Fruit fly (Drosophila melanogaster) whole organism, embryonic: ENCODE results near the gene DhpD.

Experiments
- B-H1 ChIP-seq: fragments of 200-800 bp; sonication (Bioruptor generic); IDR thresholded peaks from 3 replicates; pipeline ENCODE4 v1.3.6; 2022; ENCODE audit warnings: missing biosample characterization, missing genetic modification characterization
- Blimp-1 ChIP-seq: fragments of 200-800 bp; sonication (Bioruptor generic); optimal IDR thresholded peaks from 3 replicates; lab custom pipeline; 2018; ENCODE audit warnings: missing biosample characterization, missing genetic modification characterization, mild to moderate bottlenecking, moderate library complexity, missing genetic modification reagents
- CG10565 ChIP-seq: fragments of 200-800 bp; sonication (Bioruptor generic); optimal IDR thresholded peaks from 3 replicates; lab custom pipeline; 2016; ENCODE audit warnings: missing biosample characterization, mild to moderate bottlenecking, missing genetic modification characterization
- CG10979 ChIP-seq: fragments of 200-800 bp; sonication (Bioruptor generic); optimal IDR thresholded peaks from 2 replicates; lab custom pipeline; 2018; ENCODE audit warnings: missing biosample characterization, mild to moderate bottlenecking, missing genetic modification characterization, moderate library complexity
- CG11398 ChIP-seq: fragments of 200-800 bp; sonication (Bioruptor generic); optimal IDR thresholded peaks from 2 replicates; lab custom pipeline; 2016; ENCODE audit warnings: missing biosample characterization, missing genetic modification characterization
- CG12769 ChIP-seq: fragments of 200-800 bp; sonication (Bioruptor generic); optimal IDR thresholded peaks from 2 replicates; lab custom pipeline; 2019; ENCODE audit warnings: missing biosample characterization, mild to moderate bottlenecking, missing genetic modification characterization, moderate library complexity
- CG13775 ChIP-seq: fragments of 200-800 bp; sonication (Bioruptor generic); optimal IDR thresholded peaks from 3 replicates; lab custom pipeline; 2017; ENCODE audit warnings: missing biosample characterization, mild to moderate bottlenecking, missing genetic modification characterization
- CG15073 ChIP-seq: fragments of 200-800 bp; sonication (Bioruptor generic); optimal IDR thresholded peaks from 2 replicates; lab custom pipeline; 2016; ENCODE audit warnings: missing biosample characterization, missing genetic modification characterization
- CG1647 ChIP-seq: fragments of 200-800 bp; sonication (Bioruptor generic); optimal IDR thresholded peaks from 3 replicates; lab custom pipeline; 2016; ENCODE audit warnings: missing biosample characterization, missing genetic modification characterization
- CG16815 ChIP-seq: fragments of 200-800 bp; sonication (Bioruptor generic); optimal IDR thresholded peaks from 3 replicates; lab custom pipeline; 2017; ENCODE audit warnings: missing biosample characterization, mild to moderate bottlenecking, missing genetic modification characterization
- CG17186 ChIP-seq: fragments of 200-800 bp; sonication (Bioruptor generic); optimal IDR thresholded peaks from 3 replicates; lab custom pipeline; 2017; ENCODE audit warnings: missing biosample characterization, missing genetic modification reagents, missing genetic modification characterization
- CG17328 ChIP-seq: fragments of 200-800 bp; sonication (Bioruptor generic); IDR thresholded peaks from 2 replicates; pipeline ENCODE4 v1.3.6; 2022; ENCODE audit warnings: missing biosample characterization, missing genetic modification characterization
- CG17802 ChIP-seq: fragments of 200-800 bp; sonication (Bioruptor generic); optimal IDR thresholded peaks from 2 replicates; lab custom pipeline; 2018; ENCODE audit warnings: missing biosample characterization, mild to moderate bottlenecking, missing genetic modification characterization, moderate library complexity
- CG1792 ChIP-seq: fragments of 200-800 bp; sonication (Bioruptor generic); optimal IDR thresholded peaks from 2 replicates; lab custom pipeline; 2016; ENCODE audit warnings: missing biosample characterization, missing genetic modification characterization
- CG1832 ChIP-seq: fragments of 200-800 bp; sonication (Bioruptor generic); optimal IDR thresholded peaks from 2 replicates; lab custom pipeline; 2017; ENCODE audit warnings: missing biosample characterization, mild to moderate bottlenecking, missing genetic modification characterization, inconsistent platforms
- CG2129 ChIP-seq: fragments of 200-800 bp; sonication (Bioruptor generic); IDR thresholded peaks from 2 replicates; pipeline ENCODE4 v1.3.6; 2022; ENCODE audit warnings: missing biosample characterization, missing genetic modification characterization; ENCODE audit not compliant: partially characterized antibody
- CG2202 ChIP-seq: fragments of 200-800 bp; sonication (Bioruptor generic); optimal IDR thresholded peaks from 2 replicates; lab custom pipeline; 2018; ENCODE audit warnings: missing biosample characterization, mild to moderate bottlenecking, missing genetic modification characterization
- CG2712 ChIP-seq: fragments of 200-800 bp; optimal IDR thresholded peaks from 3 replicates; lab custom pipeline; 2019; ENCODE audit warnings: missing biosample characterization, mild to moderate bottlenecking, missing genetic modification characterization, moderate library complexity
- CG32772 ChIP-seq: fragments of 200-800 bp; sonication (Bioruptor generic); IDR thresholded peaks from 2 replicates; pipeline ENCODE4 v1.3.6; 2022; ENCODE audit warnings: missing biosample characterization, missing genetic modification characterization
- CG3847 ChIP-seq: fragments of 200-800 bp; sonication (Bioruptor generic); IDR thresholded peaks from 2 replicates; pipeline ENCODE4 v1.3.6; 2022; ENCODE audit warnings: missing biosample characterization, missing genetic modification characterization
- CG43689 ChIP-seq: fragments of 200-800 bp; sonication (Bioruptor generic); IDR thresholded peaks from 2 replicates; pipeline ENCODE4 v1.3.6; 2022; ENCODE audit warnings: missing biosample characterization, missing genetic modification characterization
- CG6254 ChIP-seq: fragments of 200-800 bp; sonication (Bioruptor generic); optimal IDR thresholded peaks from 3 replicates; lab custom pipeline; 2017; ENCODE audit warnings: mild to moderate bottlenecking, missing biosample characterization, missing genetic modification reagents, missing genetic modification characterization
- CG6654 ChIP-seq: fragments of 200-800 bp; sonication (Bioruptor generic); optimal IDR thresholded peaks from 2 replicates; lab custom pipeline; 2017; ENCODE audit warnings: missing biosample characterization, mild to moderate bottlenecking, missing genetic modification characterization
- CG6813 ChIP-seq: fragments of 200-800 bp; sonication (Bioruptor generic); optimal IDR thresholded peaks from 2 replicates; lab custom pipeline; 2017; ENCODE audit warnings: missing biosample characterization, missing genetic modification characterization, mild to moderate bottlenecking, moderate library complexity, missing genetic modification reagents
- CG6854 ChIP-seq: fragments of 200-800 bp; sonication (Bioruptor generic); optimal IDR thresholded peaks from 3 replicates; lab custom pipeline; 2017; ENCODE audit warnings: missing biosample characterization, mild to moderate bottlenecking, missing genetic modification characterization
- CG8388 ChIP-seq: fragments of 200-800 bp; sonication (Bioruptor generic); optimal IDR thresholded peaks from 2 replicates; lab custom pipeline; 2019; ENCODE audit warnings: missing biosample characterization, mild to moderate bottlenecking, missing genetic modification characterization, moderate library complexity
- CG8944 ChIP-seq: fragments of 200-800 bp; sonication (Bioruptor generic); optimal IDR thresholded peaks from 3 replicates; lab custom pipeline; 2016; ENCODE audit warnings: missing biosample characterization, missing genetic modification characterization
- CG9437 ChIP-seq: fragments of 200-800 bp; sonication (Bioruptor generic); optimal IDR thresholded peaks from 2 replicates; lab custom pipeline; 2018; ENCODE audit warnings: missing biosample characterization, mild to moderate bottlenecking, missing genetic modification characterization
- CG9609 ChIP-seq: fragments of 200-800 bp; sonication (Bioruptor generic); optimal IDR thresholded peaks from 3 replicates; lab custom pipeline; 2016; ENCODE audit warnings: missing biosample characterization, missing genetic modification characterization
- CTCF ChIP-seq: fragments of 200-800 bp; sonication (Bioruptor generic); optimal IDR thresholded peaks from 2 replicates; lab custom pipeline; 2017; ENCODE audit warnings: missing biosample characterization, mild to moderate bottlenecking, missing genetic modification characterization, moderate library complexity
- Dip3 ChIP-seq: fragments of 200-800 bp; sonication (Bioruptor generic); optimal IDR thresholded peaks from 3 replicates; lab custom pipeline; 2016; ENCODE audit warnings: missing biosample characterization, missing genetic modification characterization
- Hr39 ChIP-seq: fragments of >200 bp; optimal IDR thresholded peaks from 2 replicates; lab custom pipeline; 2017
- ap ChIP-seq: fragments of 200-800 bp; sonication (Bioruptor generic); IDR thresholded peaks from 2 replicates; pipeline ENCODE4 v1.3.6; 2022; ENCODE audit warnings: missing biosample characterization, missing genetic modification characterization
- ato ChIP-seq: fragments of 200-800 bp; sonication (Bioruptor generic); IDR thresholded peaks from 2 replicates; pipeline ENCODE4 v1.3.6; 2022; ENCODE audit warnings: missing biosample characterization, missing genetic modification characterization; ENCODE audit not compliant: partially characterized antibody
- bbx ChIP-seq: fragments of 200-800 bp; sonication (Bioruptor generic); IDR thresholded peaks from 2 replicates; pipeline ENCODE4 v1.3.6; 2022; ENCODE audit warnings: missing biosample characterization, missing genetic modification characterization; ENCODE audit not compliant: partially characterized antibody
- cato ChIP-seq: fragments of 200-800 bp; sonication (Bioruptor generic); optimal IDR thresholded peaks from 2 replicates; lab custom pipeline; 2016; ENCODE audit warnings: missing biosample characterization, missing genetic modification characterization, borderline replicate concordance
- disco-r ChIP-seq: fragments of 200-800 bp; sonication (Bioruptor generic); optimal IDR thresholded peaks from 2 replicates; lab custom pipeline; 2016; ENCODE audit warnings: missing biosample characterization, missing genetic modification characterization
- dmrt11E ChIP-seq: fragments of 200-800 bp; sonication (Bioruptor generic); optimal IDR thresholded peaks from 3 replicates; lab custom pipeline; 2018; ENCODE audit warnings: missing biosample characterization, mild to moderate bottlenecking, missing genetic modification characterization, moderate library complexity
- grau ChIP-seq: fragments of 200-800 bp; optimal IDR thresholded peaks from 3 replicates; lab custom pipeline; 2019; ENCODE audit warnings: missing biosample characterization, mild to moderate bottlenecking, missing genetic modification characterization, moderate library complexity
- jigr1 ChIP-seq: fragments of 200-800 bp; sonication (Bioruptor generic); IDR thresholded peaks from 3 replicates; pipeline ENCODE4 v1.3.6; 2022; ENCODE audit warnings: missing biosample characterization, missing genetic modification characterization
- klu ChIP-seq: fragments of 200-800 bp; sonication (Bioruptor generic); IDR thresholded peaks from 2 replicates; pipeline ENCODE4 v1.3.6; 2022; ENCODE audit warnings: missing biosample characterization, missing genetic modification characterization
- nau ChIP-seq: fragments of 200-800 bp; sonication (Bioruptor generic); optimal IDR thresholded peaks from 3 replicates; lab custom pipeline; 2017; ENCODE audit warnings: missing biosample characterization, mild to moderate bottlenecking, missing genetic modification characterization, missing genetic modification reagents
- nom ChIP-seq: fragments of 200-800 bp; sonication (Bioruptor generic); optimal IDR thresholded peaks from 2 replicates; lab custom pipeline; 2017; ENCODE audit warnings: missing biosample characterization, missing genetic modification characterization, mild to moderate bottlenecking, moderate library complexity, missing genetic modification reagents
- onecut ChIP-seq: fragments of 200-800 bp; sonication (Bioruptor generic); IDR thresholded peaks from 2 replicates; pipeline ENCODE4 v1.3.6; 2022; ENCODE audit warnings: missing biosample characterization, missing genetic modification characterization
- otp ChIP-seq: fragments of 200-800 bp; sonication (Bioruptor generic); IDR thresholded peaks from 3 replicates; pipeline ENCODE4, ENCODE4 v1.3.6; 2022; ENCODE audit warnings: missing biosample characterization, missing genetic modification characterization
- pum ChIP-seq: fragments of 200-800 bp; sonication (Bioruptor generic); optimal IDR thresholded peaks from 2 replicates; lab custom pipeline; 2016; ENCODE audit warnings: missing biosample characterization, missing genetic modification characterization
- sug ChIP-seq: fragments of 200-800 bp; optimal IDR thresholded peaks from 2 replicates; lab custom pipeline; 2019; ENCODE audit warnings: missing biosample characterization, mild to moderate bottlenecking, missing genetic modification characterization, moderate library complexity
- tio ChIP-seq: fragments of 200-800 bp; sonication (Bioruptor generic); optimal IDR thresholded peaks from 2 replicates; lab custom pipeline; 2017; ENCODE audit warnings: missing biosample characterization, missing genetic modification characterization, inconsistent platforms
- vfl ChIP-seq: fragments of 200-800 bp; sonication (Bioruptor generic); optimal IDR thresholded peaks from 2 replicates; lab custom pipeline; 2016; ENCODE audit warnings: missing biosample characterization, missing genetic modification characterization
- zen2 ChIP-seq: fragments of 200-800 bp; sonication (Bioruptor generic); IDR thresholded peaks from 3 replicates; pipeline ENCODE4 v1.3.6; 2022; ENCODE audit warnings: missing biosample characterization, missing genetic modification characterization; ENCODE audit not compliant: partially characterized antibody

Gene DhpD

DNA sequence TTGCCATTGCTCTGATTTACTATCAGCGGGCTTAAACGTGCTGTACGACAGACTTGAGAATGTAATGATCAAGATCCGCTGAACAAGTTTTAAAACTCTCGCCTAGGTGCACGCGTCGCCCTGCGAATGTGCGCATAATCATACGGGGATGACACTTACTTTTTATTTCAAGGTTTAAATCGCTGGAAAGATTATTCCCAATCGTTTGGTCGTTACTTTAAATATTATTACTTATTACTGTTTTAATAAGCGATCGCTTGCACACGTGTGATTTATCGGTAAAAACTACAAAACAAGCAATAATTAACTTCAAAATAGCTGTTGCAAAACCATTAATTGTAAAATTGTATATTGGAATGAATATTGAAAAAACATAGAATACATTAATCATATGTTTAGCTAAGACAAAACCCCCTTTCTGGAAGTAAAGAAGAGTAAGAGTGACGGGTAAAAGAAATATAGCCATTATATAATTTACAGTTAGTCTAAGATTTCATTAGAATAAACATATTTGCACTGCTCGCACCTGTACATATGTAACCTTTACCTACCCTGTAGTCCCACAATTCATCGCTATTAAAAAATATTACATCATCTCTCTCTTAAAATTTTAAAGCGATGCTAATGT is at the start of gene DhpD (continued):
- peak; percentile 56 for TF ChIP-seq CG6813 (GFP tag; lab: Kevin White, UChicago)
- TF ChIP-seq ap (GFP tag; lab: Robert Waterston, UW): 0 out of 2 replicates have a peak, but pooled peaks have one; percentile 33
- peak; percentile 1 for TF ChIP-seq CG17802 (tag; lab: Kevin White, UChicago)
- no peak for TF ChIP-seq nau (GFP tag; lab: Kevin White, UChicago)
- peak; percentile 65 for TF ChIP-seq nom (GFP tag; lab: Kevin White, UChicago)
- peak; percentile 49 for TF ChIP-seq tio (GFP tag; lab: Kevin White, UChicago)
- peak; percentile 60 for TF ChIP-seq sug
- peak; percentile 42 for TF ChIP-seq vfl (GFP tag; lab: Kevin White, UChicago)
- TF ChIP-seq CG15073 (GFP tag; lab: Kevin White, UChicago): no peak
- peak; percentile 55 for TF ChIP-seq CG13775
- TF ChIP-seq CG6254: peak; percentile 53
- TF ChIP-seq CG10565 (GFP tag; lab: Kevin White, UChicago): no peak
- peak; percentile 75 for TF ChIP-seq grau (tag; lab: Kevin White, UChicago)
- TF ChIP-seq bbx: peak; percentile 93
- peak; percentile 9 for TF ChIP-seq CG9437 (GFP tag; lab: Kevin White, UChicago)
- no peak for TF ChIP-seq CG2129 (GFP tag; lab: Robert Waterston, UW)
- TF ChIP-seq klu (GFP tag; lab: Robert Waterston, UW): peak; percentile 45
- peak; percentile 33 for TF ChIP-seq CTCF (GFP tag; lab: Kevin White, UChicago)
- TF ChIP-seq CG16815 (GFP tag; lab: Kevin White, UChicago): peak; percentile 41
- TF ChIP-seq CG10979 (tag; lab: Kevin White, UChicago): peak; percentile 47
- peak; percentile 77 for TF ChIP-seq CG12769 (tag; lab: Kevin White, UChicago)
- TF ChIP-seq ato (GFP tag; lab: Robert Waterston, UW): peak; percentile 93
- TF ChIP-seq CG9609 (GFP tag; lab: Kevin White, UChicago): peak; percentile 23
- no peak for TF ChIP-seq disco-r (GFP tag; lab: Kevin White, UChicago)
- peak; percentile 60 for TF ChIP-seq onecut (GFP tag; lab: Robert Waterston, UW)
- TF ChIP-seq CG17328 (GFP tag; lab: Robert Waterston, UW): peak; percentile 80
- peak; percentile 36 for TF ChIP-seq pum (GFP tag; lab: Kevin White, UChicago)
- TF ChIP-seq CG2712: peak; percentile 79
- peak; percentile 70 for TF ChIP-seq CG3847 (GFP tag; lab: Robert Waterston, UW)
- no peak for TF ChIP-seq dmrt11E (tag; lab: Kevin White, UChicago)
- TF ChIP-seq CG8944 (GFP tag; lab: Kevin White, UChicago): peak; percentile 29
- no peak for TF ChIP-seq CG1832
- TF ChIP-seq CG8388: peak; percentile 43
- TF ChIP-seq CG43689 (GFP tag; lab: Robert Waterston, UW): peak; percentile 51; the same call in 1 of the 2 replicates
- TF ChIP-seq CG17186 (GFP tag; lab: Kevin White, UChicago): no peak
- TF ChIP-seq CG6654 (GFP tag; lab: Kevin White, UChicago): peak; percentile 39
- TF ChIP-seq B-H1 (GFP tag; lab: Robert Waterston, UW): peak; percentile 46
- TF ChIP-seq CG32772 (GFP tag; lab: Robert Waterston, UW): peak; percentile 39
- no peak for TF ChIP-seq CG1792 (GFP tag; lab: Kevin White, UChicago)
- peak; percentile 73 for TF ChIP-seq Dip3 (GFP tag; lab: Kevin White, UChicago)
- 0 out of 3 replicates have a peak, but pooled peaks have one; percentile 30 for TF ChIP-seq jigr1 (GFP tag; lab: Robert Waterston, UW)
- TF ChIP-seq zen2 (GFP tag; lab: Robert Waterston, UW): no peak
- TF ChIP-seq CG2202 (tag; lab: Kevin White, UChicago): no peak
- no peak for TF ChIP-seq cato (GFP tag; lab: Kevin White, UChicago)
- TF ChIP-seq CG1647 (GFP tag; lab: Kevin White, UChicago): peak; percentile 49
- TF ChIP-seq Blimp-1 (GFP tag; lab: Kevin White, UChicago): peak; percentile 68
- peak; percentile 76 for TF ChIP-seq otp (GFP tag; lab: Robert Waterston, UW)
- TF ChIP-seq CG6854 (GFP tag; lab: Kevin White, UChicago): peak; percentile 24
- TF ChIP-seq CG11398 (GFP tag; lab: Kevin White, UChicago): no peak
- no peak for TF ChIP-seq Hr39 (lab: Kevin White, UChicago)
